Worm (Caenorhabditis elegans): ENCODE measurements around the gene K12B6.4.
A peak's percentile ranks its signal among the peaks of the same experiment; 100 is the strongest.

The K12B6.4 gene

ce11 chrV:6246454-6246981 lies 34.6 kb downstream of the K12B6.4 start, which contains the start of gene dmd-7 (continued):
- TF ChIP-seq pqm-1 (tag; optimal IDR thresholded peaks at IDR 0.05) (peak; percentile 1), jun-1 (tag; optimal IDR thresholded peaks at IDR 0.05) (peak; percentile 13), ceh-20 (GFP tag; IDR thresholded peaks at IDR 0.05) (peak; percentile 82), nhr-25 (tag; optimal IDR thresholded peaks at IDR 0.05; ENCODE audit: borderline replicate concordance, insufficient read depth) (peak; percentile 94), nhr-11 (tag; optimal IDR thresholded peaks at IDR 0.05) (peak; percentile 76), F26F4.8 (GFP tag; conservative IDR thresholded peaks at IDR 0.05) (no peak), nhr-111 (GFP tag; optimal IDR thresholded peaks at IDR 0.05) (no peak), hif-1 (tag; optimal IDR thresholded peaks at IDR 0.05) (peak; percentile 2 to 95), spr-1 (tag; optimal IDR thresholded peaks at IDR 0.05) (peak; percentile 59), dmd-6 (GFP tag; IDR thresholded peaks at IDR 0.05) (peak; percentile 99), attf-4 (tag; optimal IDR thresholded peaks at IDR 0.05) (no peak), D1046.2 (GFP tag; IDR thresholded peaks at IDR 0.05) (no peak), mxl-3 (GFP tag; optimal IDR thresholded peaks at IDR 0.05) (peak; percentile 86), mdt-29 (GFP tag; IDR thresholded peaks at IDR 0.05) (0 out of 2 replicates have a peak, but pooled peaks have one; percentile 50), ctbp-1 (GFP tag; IDR thresholded peaks at IDR 0.05) (0 out of 2 replicates have a peak, but pooled peaks have one; percentile 60), mxl-2 (GFP tag; conservative IDR thresholded peaks at IDR 0.05) (peak; percentile 69; the same call in 1 of the 2 replicates), zip-11 (GFP tag; IDR thresholded peaks at IDR 0.05) (no peak), nhr-6 (tag; optimal IDR thresholded peaks at IDR 0.05) (peak; percentile 89), mes-2 (tag; optimal IDR thresholded peaks at IDR 0.05; ENCODE audit: poor library complexity, severe bottlenecking) (peak; percentile 80), ceh-32 (tag; optimal IDR thresholded peaks at IDR 0.05; ENCODE audit: poor library complexity) (no peak), nhr-102 (tag; optimal IDR thresholded peaks at IDR 0.05) (peak; percentile 69), lin-29 (GFP tag; IDR thresholded peaks at IDR 0.05) (0 out of 2 replicates have a peak, but pooled peaks have one; percentile 14), tra-1 (GFP tag; IDR thresholded peaks at IDR 0.05) (peak; percentile 94), spr-3 (GFP tag; optimal IDR thresholded peaks at IDR 0.05) (no peak), nhr-76 (tag; optimal IDR thresholded peaks at IDR 0.05) (peak; percentile 63), aha-1 (tag) (peak; percentile 99), dpl-1 (GFP tag; optimal IDR thresholded peaks at IDR 0.05) (peak; percentile 25), dve-1 (tag; optimal IDR thresholded peaks at IDR 0.05; ENCODE audit: insufficient read depth) (peak; percentile 75), daf-16 (GFP tag; optimal IDR thresholded peaks at IDR 0.05) (peak; percentile 23 to 51), daf-16 (tag; optimal IDR thresholded peaks at IDR 0.05) (peak; percentile 55), set-16 (GFP tag; IDR thresholded peaks at IDR 0.05) (peak; percentile 58)

- TF ChIP-seq attf-4 (tag; optimal IDR thresholded peaks at IDR 0.05) (no peak), ceh-62 (tag; optimal IDR thresholded peaks at IDR 0.05) (no peak), dmd-6 (GFP tag; IDR thresholded peaks at IDR 0.05) (0 out of 2 replicates have a peak, but pooled peaks have one; percentile 11), hlh-30 (tag; optimal IDR thresholded peaks at IDR 0.05; ENCODE audit: insufficient read depth) (peak; percentile 45), ceh-32 (tag; optimal IDR thresholded peaks at IDR 0.05; ENCODE audit: poor library complexity) (no peak), nhr-28 (tag; optimal IDR thresholded peaks at IDR 0.05) (no peak), nhr-6 (tag; optimal IDR thresholded peaks at IDR 0.05) (peak; percentile 55), nhr-11 (tag; optimal IDR thresholded peaks at IDR 0.05) (peak; percentile 71), rbr-2 (tag; optimal IDR thresholded peaks at IDR 0.05) (peak; percentile 23), fkh-10 (GFP tag; optimal IDR thresholded peaks at IDR 0.05) (peak; percentile 57), mdl-1 (tag; optimal IDR thresholded peaks at IDR 0.05) (peak in 1 of 2 experiments; percentile 60), ctbp-1 (GFP tag; IDR thresholded peaks at IDR 0.05) (peak; percentile 50; the same call in 1 of the 2 replicates), lin-38 (GFP tag; IDR thresholded peaks at IDR 0.05) (no peak), F37D6.2 (tag; optimal IDR thresholded peaks at IDR 0.05) (peak; percentile 40), F49E8.2 (tag; optimal IDR thresholded peaks at IDR 0.05; ENCODE audit: borderline replicate concordance) (no peak), ceh-28 (tag; optimal IDR thresholded peaks at IDR 0.05) (no peak), hmg-1.1 (GFP tag; IDR thresholded peaks at IDR 0.05) (peak; percentile 10; the same call in 1 of the 2 replicates), ces-1 (GFP tag; optimal IDR thresholded peaks at IDR 0.05) (no peak), mes-2 (tag; optimal IDR thresholded peaks at IDR 0.05; ENCODE audit: poor library complexity, severe bottlenecking) (no peak), mep-1 (tag; optimal IDR thresholded peaks at IDR 0.05) (peak; percentile 26), aha-1 (tag) (peak; percentile 59), hif-1 (tag; optimal IDR thresholded peaks at IDR 0.05) (peak in 1 of 2 experiments; percentile 85), nhr-48 (tag; optimal IDR thresholded peaks at IDR 0.05) (peak; percentile 86)
Observed at ce11 chrV:6244631-6245030, 36.4 kb downstream of the K12B6.4 start.
